ENCODE assay signal across 4 fruit fly cellular contexts in the genomic region with DNA sequence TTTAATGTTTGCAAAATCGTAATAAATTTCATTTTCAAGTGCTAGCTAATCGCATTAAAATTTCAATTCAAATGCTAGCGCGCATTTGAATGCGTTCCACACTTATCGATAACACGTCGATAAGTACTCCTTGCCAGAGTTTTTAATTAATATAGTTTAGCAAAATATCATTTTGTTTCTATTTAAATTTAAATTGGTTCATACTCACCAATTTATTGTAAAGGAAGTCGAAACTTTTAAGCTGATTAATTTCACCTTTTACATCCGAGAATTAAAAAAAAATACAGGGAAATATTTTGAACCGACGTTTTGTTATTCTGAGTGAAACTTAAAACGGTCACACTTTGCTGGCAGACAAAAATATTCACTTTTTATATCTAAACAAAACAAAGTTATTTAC.
TF ChIP-seq lines count a peak whose summit lies in the region.

A gene (plus strand): TSS at position 333 of the 400 bp plus-strand sequence.

- TF ChIP-seq CTCF in whole organism, embryonic (GFP tag; optimal IDR thresholded peaks at IDR 0.05; lab: Kevin White, UChicago) = no peak

TF ChIP-seq in whole organism, adult, 20 proteins besides CTCF, POLR2A, EP300 and RAD21:
- peak; percentile 67 for TF ChIP-seq bab1 (GFP tag; optimal IDR thresholded peaks at IDR 0.05; lab: Kevin White, UChicago)
- no peak for TF ChIP-seq CG1620 (GFP tag; optimal IDR thresholded peaks at IDR 0.05; lab: Kevin White, UChicago)
- TF ChIP-seq CG14711 (tag; optimal IDR thresholded peaks at IDR 0.05; lab: Kevin White, UChicago) = no peak

TF ChIP-seq in whole organism, embryonic, 481 proteins besides CTCF, POLR2A, EP300 and RAD21 (continues in another document):
- TF ChIP-seq Ptx1 (GFP tag; IDR thresholded peaks at IDR 0.05; lab: Robert Waterston, UW) (no peak), CG17568 (GFP tag; optimal IDR thresholded peaks at IDR 0.05; lab: Kevin White, UChicago) (no peak), Dp (GFP tag; optimal IDR thresholded peaks at IDR 0.05; lab: Kevin White, UChicago) (peak; percentile 85), CG13287 (GFP tag; IDR thresholded peaks at IDR 0.05; lab: Robert Waterston, UW; ENCODE audit: partially characterized antibody) (peak; percentile 37; the same call in 1 of the 2 replicates), CG14710 (tag; optimal IDR thresholded peaks at IDR 0.05; lab: Kevin White, UChicago) (peak; percentile 67), CG17186 (GFP tag; optimal IDR thresholded peaks at IDR 0.05; lab: Kevin White, UChicago) (no peak), pzg (GFP tag; optimal IDR thresholded peaks at IDR 0.05; lab: Kevin White, UChicago) (peak; percentile 31), so (GFP tag; IDR thresholded peaks at IDR 0.05; lab: Robert Waterston, UW) (0 out of 3 replicates have a peak, but pooled peaks have one; percentile 20), MBD-R2 (GFP tag; IDR thresholded peaks at IDR 0.05; lab: Robert Waterston, UW) (peak; percentile 36; the same call in 1 of the 2 replicates), CG10147 (GFP tag; optimal IDR thresholded peaks at IDR 0.05; lab: Kevin White, UChicago) (peak; percentile 31), CG31365 (tag; optimal IDR thresholded peaks at IDR 0.05; lab: Kevin White, UChicago) (no peak), stwl (tag; optimal IDR thresholded peaks at IDR 0.05; lab: Kevin White, UChicago) (peak; percentile 64), Hr39 (optimal IDR thresholded peaks at IDR 0.05; lab: Kevin White, UChicago) (no peak), CG11398 (GFP tag; optimal IDR thresholded peaks at IDR 0.05; lab: Kevin White, UChicago) (no peak), CG16779 (GFP tag; IDR thresholded peaks at IDR 0.05; lab: Robert Waterston, UW) (no peak), CG2875 (GFP tag; optimal IDR thresholded peaks at IDR 0.05; lab: Kevin White, UChicago) (no peak), CG12659 (GFP tag; optimal IDR thresholded peaks at IDR 0.05; lab: Kevin White, UChicago) (peak; percentile 10), CG4328 (GFP tag; optimal IDR thresholded peaks at IDR 0.05; lab: Kevin White, UChicago) (no peak), CG17829 (tag; optimal IDR thresholded peaks at IDR 0.05; lab: Kevin White, UChicago) (peak; percentile 2), CG10267 (tag; optimal IDR thresholded peaks at IDR 0.05; lab: Kevin White, UChicago) (peak; percentile 7), sqz (GFP tag; optimal IDR thresholded peaks at IDR 0.05; lab: Kevin White, UChicago) (peak; percentile 39), BtbVII (GFP tag; optimal IDR thresholded peaks at IDR 0.05; lab: Kevin White, UChicago) (no peak), Dbx (GFP tag; IDR thresholded peaks at IDR 0.05; lab: Robert Waterston, UW) (no peak), E2f2 (GFP tag; IDR thresholded peaks at IDR 0.05; lab: Robert Waterston, UW) (peak; percentile 90), unc-4 (GFP tag; IDR thresholded peaks at IDR 0.05; lab: Robert Waterston, UW; ENCODE audit: partially characterized antibody) (0 out of 2 replicates have a peak, but pooled peaks have one; percentile 26), CG2116 (GFP tag; optimal IDR thresholded peaks at IDR 0.05; lab: Kevin White, UChicago) (peak; percentile 39), CG6272 (GFP tag; IDR thresholded peaks at IDR 0.05; lab: Robert Waterston, UW) (no peak)

TF ChIP-seq in whole organism, pupa, 21 proteins besides CTCF, POLR2A, EP300 and RAD21:
- TF ChIP-seq Pif1A (GFP tag; optimal IDR thresholded peaks at IDR 0.05; lab: Kevin White, UChicago) (no peak), D1 (tag; optimal IDR thresholded peaks at IDR 0.05; lab: Kevin White, UChicago) (peak; percentile 1)
TF ChIP-seq in whole organism, pupa: peak in this region for 1.

TF ChIP-seq in whole organism, wandering third instar larva, 38 proteins besides CTCF, POLR2A, EP300 and RAD21:
- peak; percentile 13 for TF ChIP-seq sage (GFP tag; optimal IDR thresholded peaks at IDR 0.05; lab: Kevin White, UChicago)
- TF ChIP-seq Myc (optimal IDR thresholded peaks at IDR 0.05; lab: Kevin White, UChicago) = peak; percentile 63
- no peak for TF ChIP-seq sv (GFP tag; optimal IDR thresholded peaks at IDR 0.05; lab: Kevin White, UChicago)
